Fruit fly (Drosophila melanogaster) whole organism, wandering third instar larva: ENCODE data around the gene Zip88E.

Experiments
- CG32264 ChIP-seq: fragments of 200-800 bp; sonication (Bioruptor generic); optimal IDR thresholded peaks from 2 replicates; lab custom pipeline; 2016; ENCODE audit warnings: missing biosample characterization, missing genetic modification characterization
- Dfd ChIP-seq: fragments of >200 bp; optimal IDR thresholded peaks from 2 replicates; lab custom pipeline; 2017; ENCODE audit warnings: missing biosample characterization, missing genetic modification characterization
- Hnf4 ChIP-seq: fragments of 200-800 bp; sonication (Bioruptor generic); optimal IDR thresholded peaks from 2 replicates; lab custom pipeline; 2016; ENCODE audit warnings: missing biosample characterization, mild to moderate bottlenecking, missing genetic modification characterization
- Hr78 ChIP-seq: fragments of >200 bp; optimal IDR thresholded peaks from 2 replicates; lab custom pipeline; 2017; ENCODE audit warnings: missing biosample characterization, missing genetic modification characterization
- Jra ChIP-seq: sonication (Bioruptor generic); optimal IDR thresholded peaks from 2 replicates; lab custom pipeline; 2016; ENCODE audit warnings: missing biosample characterization, missing genetic modification characterization
- N ChIP-seq: fragments of >200 bp; optimal IDR thresholded peaks from 2 replicates; lab custom pipeline; 2018; ENCODE audit warnings: missing biosample characterization, missing external identifiers, missing genetic modification characterization
- OdsH ChIP-seq: fragments of 200-800 bp; sonication (Bioruptor generic); optimal IDR thresholded peaks from 2 replicates; lab custom pipeline; 2016; ENCODE audit warnings: missing biosample characterization, mild to moderate bottlenecking, missing genetic modification characterization
- pan ChIP-seq: fragments of >200 bp; optimal IDR thresholded peaks from 2 replicates; lab custom pipeline; 2017
- psq ChIP-seq: fragments of 200-800 bp; sonication (Bioruptor generic); optimal IDR thresholded peaks from 3 replicates; lab custom pipeline; 2017; ENCODE audit warnings: missing biosample characterization, mild to moderate bottlenecking, missing genetic modification characterization, moderate library complexity
- rgr ChIP-seq: fragments of 200-800 bp; sonication (Bioruptor generic); optimal IDR thresholded peaks from 3 replicates; lab custom pipeline; 2016; ENCODE audit warnings: missing biosample characterization, mild to moderate bottlenecking, missing genetic modification characterization

- TF ChIP-seq Hnf4 (GFP tag; lab: Kevin White, UChicago) (no peak), rgr (GFP tag; lab: Kevin White, UChicago) (no peak), pan (lab: Kevin White, UChicago) (no peak), CG32264 (GFP tag; lab: Kevin White, UChicago) (no peak), psq (GFP tag; lab: Kevin White, UChicago) (no peak), N (no peak), Dfd (GFP tag; lab: Kevin White, UChicago) (no peak), Hr78 (GFP tag; lab: Kevin White, UChicago) (no peak), Jra (GFP tag; lab: Kevin White, UChicago) (no peak), OdsH (no peak)
Observed at dm6 chr3R:15293878-15294350, 25.5 kb downstream of the Zip88E start.
